Fruit fly (Drosophila melanogaster): ENCODE results near the gene CG15382.

Gene CG15382

DNA sequence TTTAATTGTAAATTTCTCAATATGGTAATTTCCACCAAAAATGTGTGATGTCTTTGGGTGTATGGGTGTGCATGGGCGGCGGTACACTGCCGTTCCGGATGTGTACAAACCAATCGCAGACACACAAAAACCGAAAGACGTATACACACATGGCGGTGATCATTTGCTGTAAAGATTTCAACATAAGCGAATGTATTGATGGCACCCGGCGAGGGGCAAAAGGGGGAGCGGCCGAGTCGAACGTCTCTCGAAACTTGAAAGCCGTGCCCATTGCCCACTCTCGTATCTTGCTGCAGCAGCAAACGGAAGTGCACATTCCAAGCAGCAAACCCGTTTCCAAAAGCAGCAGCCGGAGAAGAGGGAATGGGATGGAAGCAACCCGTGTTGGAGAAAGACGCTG is 6.7 kb downstream of the CG15382 start:
- TF ChIP-seq CG8478 (optimal IDR thresholded peaks at IDR 0.05): no peak
- no peak for TF ChIP-seq CTCF (optimal IDR thresholded peaks at IDR 0.05)

DNA sequence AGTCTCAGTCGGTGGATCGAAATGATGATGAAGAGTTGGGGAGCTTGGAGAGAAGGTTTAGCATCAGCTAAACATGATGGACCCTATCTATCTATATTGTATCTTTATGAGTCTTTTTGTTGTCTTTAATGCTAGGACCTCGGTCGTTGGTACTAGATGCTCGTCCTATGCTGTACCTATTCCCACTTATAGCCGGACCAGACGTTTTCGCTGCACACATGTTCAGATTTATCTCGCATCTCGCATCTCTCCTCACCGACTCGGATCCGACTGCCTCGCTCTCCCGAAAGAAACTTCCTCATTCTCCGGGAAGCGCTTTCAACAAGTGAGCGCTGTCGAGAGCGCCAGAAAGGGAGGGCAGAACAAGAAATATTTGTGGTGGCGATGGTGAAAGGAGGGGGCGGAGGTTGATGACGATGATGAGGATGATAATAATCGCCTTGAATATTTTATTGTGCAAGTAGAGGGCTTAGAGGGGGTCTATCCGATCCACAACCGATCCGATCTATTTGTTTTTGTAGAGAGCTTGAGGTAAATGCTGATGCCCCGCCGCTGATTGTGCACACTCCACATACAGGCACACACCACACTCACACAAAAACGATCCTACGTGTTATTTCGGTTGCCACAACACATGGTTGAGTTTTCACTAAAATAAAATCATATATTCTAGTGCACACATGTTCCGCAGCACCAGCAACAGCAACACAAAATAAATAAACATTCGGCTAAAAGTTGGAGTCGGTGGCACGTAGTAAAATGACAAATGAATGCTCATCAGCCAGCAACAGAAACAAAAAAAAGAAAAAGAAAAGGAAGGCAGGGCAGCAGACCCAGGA is 7.4 kb downstream of the CG15382 start:
- TF ChIP-seq CG8478 (optimal IDR thresholded peaks at IDR 0.05): no peak
- no peak for TF ChIP-seq CTCF (optimal IDR thresholded peaks at IDR 0.05)

DNA sequence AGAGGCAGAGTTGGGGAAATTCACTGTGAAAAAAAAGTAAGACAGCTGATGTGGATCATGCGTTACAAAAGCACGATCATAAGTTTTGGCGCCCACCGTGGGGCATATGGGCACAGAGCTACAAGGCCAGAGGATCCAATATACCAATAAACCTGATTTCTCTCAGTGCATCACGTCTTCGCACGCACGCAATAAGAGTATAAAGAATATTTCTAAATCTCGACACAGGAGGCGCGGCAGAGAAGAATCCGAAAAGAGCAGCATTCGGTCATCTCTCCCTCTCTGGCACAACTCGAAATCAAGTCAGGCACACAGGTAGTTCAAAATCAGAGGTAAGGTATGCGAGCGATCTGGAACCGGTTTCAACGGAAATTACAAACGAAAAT is 8.0 kb downstream of the CG15382 start:
- no peak for TF ChIP-seq CG8478 (optimal IDR thresholded peaks at IDR 0.05)
- no peak for TF ChIP-seq CTCF (optimal IDR thresholded peaks at IDR 0.05)

DNA sequence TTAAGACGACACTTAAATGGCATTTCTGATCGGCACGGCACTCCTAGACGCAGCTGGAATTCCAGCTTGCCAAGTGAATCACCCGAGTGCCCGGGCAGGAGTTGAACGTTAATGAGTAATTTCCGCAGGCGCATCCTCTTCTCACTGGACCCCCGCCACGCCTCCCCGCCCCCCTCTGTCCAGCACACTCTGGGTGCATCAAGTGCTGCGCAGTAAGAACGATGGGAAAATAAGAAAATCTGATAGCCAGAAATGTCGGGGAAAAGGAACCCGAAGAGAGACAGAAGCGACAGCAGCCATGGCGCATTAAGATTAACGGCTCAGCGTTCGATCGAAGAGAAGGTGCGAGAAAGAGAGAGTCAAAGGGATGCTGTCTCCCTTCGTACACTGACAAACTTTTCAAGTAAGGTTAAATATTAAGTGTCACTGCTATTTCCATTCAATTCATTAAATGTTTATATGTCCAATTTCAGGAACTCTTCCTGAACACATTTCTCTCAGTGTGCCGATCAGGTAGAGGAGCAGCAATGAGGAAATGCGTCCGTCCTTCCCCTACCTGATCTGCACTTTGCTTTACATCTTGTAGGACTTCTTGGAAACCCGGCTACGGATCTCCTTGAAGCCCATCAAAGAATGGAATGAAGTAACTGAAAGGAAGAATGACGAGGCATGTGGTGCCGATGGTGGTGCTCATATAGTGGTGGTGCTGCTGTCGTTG is 9.1 kb downstream of the CG15382 start:
- no peak for TF ChIP-seq CG8478 (optimal IDR thresholded peaks at IDR 0.05)
- no peak for TF ChIP-seq CTCF (optimal IDR thresholded peaks at IDR 0.05)

DNA sequence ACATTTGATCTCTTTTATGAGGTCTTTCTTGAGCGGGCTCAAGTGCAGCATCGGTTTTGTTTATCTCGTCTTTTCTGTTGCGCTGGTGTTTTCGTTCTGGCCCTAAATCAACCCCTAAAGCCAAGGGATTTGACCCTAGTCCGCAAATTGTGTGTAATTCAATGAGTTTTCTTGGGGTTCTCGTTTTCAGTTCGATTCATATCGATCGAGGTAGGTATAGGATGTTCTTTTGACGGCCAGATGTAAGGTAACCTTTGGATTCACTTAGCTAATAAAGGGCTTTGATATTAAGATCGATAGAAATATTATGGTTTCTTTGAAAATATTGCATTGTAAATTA is 9.7 kb downstream of the CG15382 start:
- TF ChIP-seq CTCF (optimal IDR thresholded peaks at IDR 0.05) (no peak), CG8478 (optimal IDR thresholded peaks at IDR 0.05) (no peak)

DNA sequence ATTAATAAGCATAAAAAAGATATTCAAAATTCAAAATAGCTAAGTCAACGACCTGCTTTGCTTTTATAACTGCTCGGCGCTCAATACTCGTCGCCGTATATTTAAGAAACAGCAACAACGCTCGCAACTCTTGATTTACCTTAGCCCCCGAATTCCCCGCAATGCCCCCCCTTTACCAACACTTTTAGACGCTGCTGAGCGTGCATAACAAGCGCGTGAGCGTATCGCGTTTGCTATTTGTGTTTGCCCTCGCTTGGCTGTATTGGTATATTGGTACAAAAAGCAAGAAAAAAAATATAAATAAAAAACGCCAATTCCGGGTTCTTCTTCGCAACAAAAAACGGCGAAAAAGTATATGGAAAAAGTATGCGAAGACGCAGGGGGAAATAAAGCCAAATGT is 10.3 kb downstream of the CG15382 start:
- no peak for TF ChIP-seq CG8478 (optimal IDR thresholded peaks at IDR 0.05)
- TF ChIP-seq CTCF (optimal IDR thresholded peaks at IDR 0.05): no peak

DNA sequence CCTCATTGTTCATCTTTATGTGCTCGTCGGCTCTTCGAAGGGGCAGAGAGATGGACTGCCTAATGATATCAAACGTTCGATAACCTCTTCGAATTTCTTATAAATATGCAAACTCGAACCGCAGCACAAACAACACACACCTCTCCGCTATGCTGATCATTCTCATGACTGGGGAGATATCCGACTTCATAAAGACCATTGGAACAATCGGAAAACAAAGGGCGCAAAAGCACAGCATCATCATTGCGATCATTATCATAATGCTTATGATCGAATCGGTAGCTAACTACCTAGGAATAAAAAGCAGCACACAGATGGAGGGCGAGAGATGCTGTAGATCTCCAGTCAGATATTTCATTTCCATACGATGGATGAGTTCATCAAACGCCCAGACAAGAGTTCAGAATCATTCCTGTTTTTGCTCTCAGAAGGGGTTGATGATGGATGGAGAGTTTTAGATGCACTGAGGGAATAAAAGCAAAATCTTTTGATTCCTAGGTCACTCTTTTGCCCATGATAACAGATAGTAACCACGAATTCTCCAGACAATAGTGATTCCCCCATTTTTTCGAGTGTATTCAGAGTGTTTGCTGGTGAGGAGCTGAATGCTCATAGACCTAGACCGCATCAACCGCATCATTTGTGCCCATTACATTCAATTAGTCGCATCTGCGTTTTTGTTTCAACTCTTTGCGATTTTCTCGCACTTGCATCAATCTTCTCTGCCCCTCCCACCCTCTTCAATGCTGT is 11.6 kb downstream of the CG15382 start:
- TF ChIP-seq CTCF (optimal IDR thresholded peaks at IDR 0.05): no peak
- TF ChIP-seq CG8478 (optimal IDR thresholded peaks at IDR 0.05): no peak

DNA sequence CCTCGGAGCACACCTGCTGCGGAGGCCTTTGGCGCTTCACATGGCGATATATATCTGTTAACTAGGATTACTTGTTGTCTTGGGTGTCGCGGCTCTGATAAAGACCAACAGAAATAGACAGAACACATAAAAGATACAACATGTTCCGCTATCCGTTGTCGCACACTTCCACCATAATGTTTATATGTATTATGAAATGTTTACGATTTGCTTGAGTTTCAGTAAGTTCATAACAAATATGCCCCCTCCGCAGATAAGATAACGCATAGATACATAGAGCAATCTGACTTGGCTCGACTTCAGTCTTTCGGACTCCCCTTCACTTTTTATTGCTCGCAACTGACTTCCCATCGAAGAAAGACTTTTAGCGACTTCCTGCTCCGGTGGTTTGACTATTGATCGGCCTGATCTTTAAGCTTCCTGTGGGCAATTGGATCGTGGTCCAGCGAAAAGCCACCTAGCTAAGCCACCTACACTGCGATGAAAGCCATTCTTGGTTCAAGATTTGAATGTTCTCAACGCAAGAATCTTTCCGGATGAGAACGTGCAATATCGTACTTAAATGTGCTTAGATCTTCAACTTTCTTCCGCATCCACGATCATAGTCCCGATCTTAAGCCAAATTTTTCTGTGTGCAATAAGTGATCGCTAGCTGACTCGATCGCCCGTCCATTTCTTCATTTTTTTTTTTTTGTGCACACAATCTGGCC is 12.8 kb downstream of the CG15382 start:
- TF ChIP-seq CTCF (optimal IDR thresholded peaks at IDR 0.05): no peak
- TF ChIP-seq CG8478 (optimal IDR thresholded peaks at IDR 0.05): no peak

DNA sequence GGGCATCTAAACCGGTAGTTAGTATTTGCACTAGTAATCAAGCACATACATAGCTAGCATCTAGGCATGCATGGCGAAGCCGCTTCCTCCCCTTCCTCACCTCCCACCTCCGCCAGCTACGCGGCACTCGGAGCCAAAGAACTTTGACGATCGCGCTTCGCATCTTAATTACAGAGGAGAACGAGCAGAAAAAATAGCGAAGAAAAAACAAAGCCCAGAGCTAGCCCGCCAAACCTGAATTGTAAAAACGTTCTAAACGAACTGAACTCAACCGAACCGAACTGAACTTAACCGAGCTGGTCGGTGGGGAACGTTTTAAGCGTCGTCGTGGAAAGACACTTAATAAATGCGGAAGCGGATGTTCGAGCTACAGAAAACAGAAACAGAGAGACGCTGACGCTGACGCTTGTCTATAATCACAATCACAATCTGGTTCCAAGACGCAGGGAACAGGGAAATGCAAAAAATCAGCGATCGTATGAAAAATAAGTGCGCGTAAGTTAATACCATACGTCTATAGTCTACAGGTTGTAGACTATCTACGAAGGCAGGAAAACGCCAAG is 13.4 kb downstream of the CG15382 start:
- TF ChIP-seq CTCF (optimal IDR thresholded peaks at IDR 0.05) (no peak), CG8478 (optimal IDR thresholded peaks at IDR 0.05) (no peak)

DNA sequence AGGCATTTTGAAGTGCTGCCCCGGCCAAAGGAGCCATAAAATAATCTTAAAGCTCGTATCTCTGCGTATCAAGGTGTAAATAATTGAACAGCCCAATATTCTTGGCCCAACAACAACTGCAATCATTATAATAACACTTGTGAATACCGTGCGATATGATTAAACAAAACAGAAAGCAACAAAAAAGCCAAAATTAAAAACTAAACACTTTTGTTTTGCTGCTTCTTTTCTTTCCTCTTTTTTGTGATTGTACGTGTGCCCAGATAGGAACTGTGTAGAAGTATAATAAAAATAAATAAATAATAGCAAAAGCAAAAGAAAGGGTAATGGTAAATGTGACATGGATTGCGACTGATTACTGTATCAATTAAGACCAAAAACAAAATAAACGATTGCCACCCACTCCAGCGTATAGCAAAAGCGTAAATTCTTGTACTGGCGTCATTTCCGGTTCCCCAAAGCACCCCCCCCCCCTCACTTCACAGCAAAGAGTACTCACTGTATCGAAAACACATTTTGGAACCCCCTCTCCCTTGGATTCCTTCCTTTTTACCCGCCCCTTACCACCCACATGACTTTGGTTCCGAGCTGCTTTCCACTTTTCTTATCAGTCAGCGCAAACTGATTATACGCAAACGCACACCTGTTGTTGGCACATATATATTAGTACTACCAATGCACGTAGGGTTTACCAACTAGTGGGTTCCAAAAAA is 16.0 kb downstream of the CG15382 start:
- TF ChIP-seq CG8478 (optimal IDR thresholded peaks at IDR 0.05) (no peak), CTCF (optimal IDR thresholded peaks at IDR 0.05) (no peak)

DNA sequence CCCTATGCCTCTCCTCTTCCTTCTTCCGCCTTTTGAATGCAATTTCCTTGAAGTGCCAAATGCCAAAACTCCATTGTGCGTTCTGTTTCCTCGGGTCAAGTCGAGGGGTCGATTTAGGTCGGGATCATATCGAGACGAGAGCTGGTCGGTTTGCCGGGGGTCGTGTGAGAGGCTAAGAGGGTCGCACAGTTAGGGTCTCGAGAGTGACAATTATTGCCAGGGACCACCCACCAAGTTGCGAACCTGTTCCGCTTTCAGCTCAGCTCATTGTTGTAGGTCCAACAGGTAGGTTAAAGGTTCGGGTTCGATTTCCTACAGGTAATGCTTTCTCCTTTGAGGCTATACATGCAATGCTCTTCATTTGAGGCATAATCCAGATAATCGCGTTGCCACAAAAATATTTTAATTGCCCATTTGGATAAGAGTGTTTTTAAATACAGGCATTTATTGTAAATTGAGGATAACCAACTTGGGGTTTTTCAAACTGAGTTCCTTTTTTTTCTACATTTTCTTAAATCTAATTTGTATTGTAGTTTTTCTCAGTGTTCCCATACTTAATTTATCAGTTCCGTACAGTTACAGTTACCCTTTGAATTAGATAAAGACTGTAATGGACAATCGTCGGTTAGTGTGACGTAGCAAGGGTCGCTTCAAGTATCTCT is 17.0 kb downstream of the CG15382 start:
- no peak for TF ChIP-seq CG8478 (optimal IDR thresholded peaks at IDR 0.05)
- no peak for TF ChIP-seq CTCF (optimal IDR thresholded peaks at IDR 0.05)

DNA sequence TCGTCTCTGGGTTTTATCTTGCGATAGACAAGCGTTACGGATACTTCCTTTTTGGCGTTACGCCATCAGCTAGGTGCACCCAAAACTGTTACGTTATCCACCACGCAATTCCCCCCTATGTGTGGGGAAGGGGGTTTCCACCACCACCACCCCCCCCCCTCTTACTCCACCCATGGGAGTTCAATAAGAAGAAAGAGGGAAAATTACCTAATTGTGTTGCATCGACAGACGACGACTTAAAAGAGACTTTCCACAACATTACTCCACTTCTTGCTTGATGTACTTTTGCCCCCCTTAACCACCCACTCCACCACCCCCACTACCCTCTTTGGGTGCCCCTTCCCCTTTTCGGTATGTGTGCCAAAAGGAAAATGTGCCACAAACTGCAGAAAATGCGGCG is 17.6 kb downstream of the CG15382 start:
- TF ChIP-seq CG8478 (optimal IDR thresholded peaks at IDR 0.05) (no peak), CTCF (optimal IDR thresholded peaks at IDR 0.05) (no peak)

DNA sequence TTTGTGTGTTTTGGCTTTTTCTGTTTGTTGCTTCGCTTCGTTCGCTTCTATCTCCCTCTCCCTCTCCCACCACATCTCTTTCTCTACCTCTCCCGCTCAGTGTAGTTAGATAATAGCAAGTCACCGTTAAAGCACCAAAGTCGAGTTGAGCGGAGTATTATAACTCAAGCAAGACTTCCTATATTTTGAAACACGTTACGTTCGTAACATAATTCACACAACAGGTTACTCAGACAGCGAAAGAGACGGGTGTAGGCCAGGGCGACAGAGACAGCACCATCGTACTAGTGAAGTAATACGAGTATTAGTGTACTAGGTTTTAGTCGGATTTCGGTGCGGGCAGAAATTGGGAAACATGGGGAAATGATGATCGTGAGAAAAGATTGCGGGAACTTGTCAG is 18.1 kb downstream of the CG15382 start:
- TF ChIP-seq CTCF (optimal IDR thresholded peaks at IDR 0.05) (no peak), CG8478 (optimal IDR thresholded peaks at IDR 0.05) (no peak)
